Fruit fly (Drosophila melanogaster) whole organism, embryonic: ENCODE measurements around the gene CG43163.

Source experiments
- Antp ChIP-seq: fragments of 200-800 bp; sonication (Bioruptor generic); optimal IDR thresholded peaks from 3 replicates; lab custom pipeline; 2016; ENCODE audit warnings: missing biosample characterization, missing genetic modification characterization
- Bgb ChIP-seq: fragments of 200-800 bp; sonication (Bioruptor generic); IDR thresholded peaks from 2 replicates; pipeline ENCODE4 v1.3.6; 2022; ENCODE audit warnings: missing biosample characterization, missing genetic modification characterization; ENCODE audit not compliant: partially characterized antibody
- CG10147 ChIP-seq: fragments of 200-800 bp; sonication (Bioruptor generic); optimal IDR thresholded peaks from 2 replicates; lab custom pipeline; 2019; ENCODE audit warnings: missing biosample characterization, mild to moderate bottlenecking, missing genetic modification characterization, moderate library complexity
- CG1024 ChIP-seq: fragments of 200-800 bp; sonication (Bioruptor generic); IDR thresholded peaks from 2 replicates; pipeline ENCODE4 v1.3.6; 2022; ENCODE audit warnings: missing biosample characterization, missing genetic modification characterization
- CG10274 ChIP-seq: fragments of 200-800 bp; sonication (Bioruptor generic); optimal IDR thresholded peaks from 3 replicates; lab custom pipeline; 2017; ENCODE audit warnings: missing biosample characterization, mild to moderate bottlenecking, missing genetic modification characterization
- CG11504 ChIP-seq: fragments of 200-800 bp; sonication (Bioruptor generic); optimal IDR thresholded peaks from 3 replicates; lab custom pipeline; 2019; ENCODE audit warnings: missing biosample characterization, mild to moderate bottlenecking, missing genetic modification characterization, moderate library complexity
- CG12659 ChIP-seq: fragments of 200-800 bp; sonication (Bioruptor generic); optimal IDR thresholded peaks from 3 replicates; lab custom pipeline; 2017; ENCODE audit warnings: mild to moderate bottlenecking, missing biosample characterization, missing genetic modification reagents, missing genetic modification characterization
- CG14710 ChIP-seq: fragments of 200-800 bp; sonication (Bioruptor generic); optimal IDR thresholded peaks from 3 replicates; lab custom pipeline; 2019; ENCODE audit warnings: missing biosample characterization, mild to moderate bottlenecking, missing genetic modification characterization, moderate library complexity
- CG15011 ChIP-seq: fragments of 200-800 bp; sonication (Bioruptor generic); optimal IDR thresholded peaks from 3 replicates; lab custom pipeline; 2018; ENCODE audit warnings: missing biosample characterization, mild to moderate bottlenecking, missing genetic modification characterization
- CG15601 ChIP-seq: fragments of 200-800 bp; sonication (Bioruptor generic); optimal IDR thresholded peaks from 3 replicates; lab custom pipeline; 2019; ENCODE audit warnings: missing biosample characterization, mild to moderate bottlenecking, missing genetic modification characterization, moderate library complexity
- CG17829 ChIP-seq: fragments of 200-800 bp; optimal IDR thresholded peaks from 2 replicates; lab custom pipeline; 2019; ENCODE audit warnings: missing biosample characterization, mild to moderate bottlenecking, missing genetic modification characterization, moderate library complexity
- CG1832 ChIP-seq: fragments of 200-800 bp; sonication (Bioruptor generic); optimal IDR thresholded peaks from 2 replicates; lab custom pipeline; 2017; ENCODE audit warnings: missing biosample characterization, mild to moderate bottlenecking, missing genetic modification characterization, inconsistent platforms
- CG30020 ChIP-seq: fragments of 200-800 bp; optimal IDR thresholded peaks from 2 replicates; lab custom pipeline; 2019; ENCODE audit warnings: missing biosample characterization, mild to moderate bottlenecking, missing genetic modification characterization, moderate library complexity
- CG7372 ChIP-seq: fragments of 200-800 bp; sonication (Bioruptor generic); IDR thresholded peaks from 2 replicates; pipeline ENCODE4 v1.3.6; 2022; ENCODE audit warnings: missing biosample characterization, missing genetic modification characterization
- CG7556 ChIP-seq: fragments of 200-800 bp; sonication (Bioruptor generic); optimal IDR thresholded peaks from 2 replicates; lab custom pipeline; 2017; ENCODE audit warnings: missing biosample characterization, mild to moderate bottlenecking, missing genetic modification characterization
- CG7745 ChIP-seq: fragments of 200-800 bp; sonication (Bioruptor generic); optimal IDR thresholded peaks from 2 replicates; lab custom pipeline; 2018; ENCODE audit warnings: missing biosample characterization, mild to moderate bottlenecking, missing genetic modification characterization, moderate library complexity
- CG7928 ChIP-seq: fragments of 200-800 bp; sonication (Bioruptor generic); optimal IDR thresholded peaks from 2 replicates; lab custom pipeline; 2017; ENCODE audit warnings: missing biosample characterization, mild to moderate bottlenecking, missing genetic modification characterization
- CG8089 ChIP-seq: fragments of 200-800 bp; sonication (Bioruptor generic); optimal IDR thresholded peaks from 3 replicates; lab custom pipeline; 2016; ENCODE audit warnings: missing biosample characterization, missing genetic modification characterization
- CG9215 ChIP-seq: fragments of 200-800 bp; sonication (Bioruptor generic); IDR thresholded peaks from 2 replicates; pipeline ENCODE4 v1.3.6; 2022; ENCODE audit warnings: missing biosample characterization, missing genetic modification characterization
- Chrac-16 ChIP-seq: fragments of 200-800 bp; sonication (Bioruptor generic); optimal IDR thresholded peaks from 3 replicates; lab custom pipeline; 2016; ENCODE audit warnings: missing biosample characterization, missing genetic modification characterization
- E2f2 ChIP-seq: fragments of 200-800 bp; sonication (Bioruptor generic); IDR thresholded peaks from 2 replicates; pipeline ENCODE4 v1.3.6; 2022; ENCODE audit warnings: missing biosample characterization, missing genetic modification characterization
- GATAe ChIP-seq: fragments of 200-800 bp; sonication (Bioruptor generic); conservative IDR thresholded peaks from 2 replicates; pipeline ENCODE4 v1.3.6; 2022; ENCODE audit warnings: missing biosample characterization, missing genetic modification characterization
- Hey ChIP-seq: fragments of 200-800 bp; sonication (Bioruptor generic); optimal IDR thresholded peaks from 3 replicates; lab custom pipeline; 2018; ENCODE audit warnings: missing biosample characterization, mild to moderate bottlenecking, missing genetic modification characterization
- Hmx ChIP-seq: fragments of 200-800 bp; sonication (Bioruptor generic); optimal IDR thresholded peaks from 2 replicates; lab custom pipeline; 2016; ENCODE audit warnings: missing biosample characterization, missing genetic modification characterization
- Hr51 ChIP-seq, 2 experiments: fragments of 200-800 bp; sonication (Bioruptor generic); optimal IDR thresholded peaks; 2 replicates in 1 of 2; 3 replicates in 1 of 2; lab custom pipeline; 2016 to 2018; ENCODE audit warnings: missing biosample characterization in 2 of 2, missing genetic modification characterization in 2 of 2, mild to moderate bottlenecking in 1 of 2, moderate library complexity in 1 of 2
- Jarid2 ChIP-seq: fragments of 200-800 bp; sonication (Bioruptor generic); optimal IDR thresholded peaks from 3 replicates; lab custom pipeline; 2017; ENCODE audit warnings: mild to moderate bottlenecking, missing biosample characterization, missing genetic modification reagents, missing genetic modification characterization
- Lhr ChIP-seq: fragments of 200-800 bp; sonication (Bioruptor generic); optimal IDR thresholded peaks from 3 replicates; lab custom pipeline; 2017; ENCODE audit warnings: mild to moderate bottlenecking, missing biosample characterization, missing genetic modification reagents, missing genetic modification characterization
- MESR4 ChIP-seq: fragments of 200-800 bp; sonication (Bioruptor generic); optimal IDR thresholded peaks from 2 replicates; lab custom pipeline; 2018; ENCODE audit warnings: missing biosample characterization, mild to moderate bottlenecking, missing genetic modification characterization, moderate library complexity
- Max ChIP-seq: fragments of 200-800 bp; sonication (Bioruptor generic); optimal IDR thresholded peaks from 2 replicates; lab custom pipeline; 2016; ENCODE audit warnings: missing biosample characterization, mild to moderate bottlenecking, missing genetic modification characterization
- Mrtf ChIP-seq: fragments of 200-800 bp; sonication (Bioruptor generic); IDR thresholded peaks from 3 replicates; pipeline ENCODE4 v1.3.6; 2022; ENCODE audit warnings: missing biosample characterization, missing genetic modification characterization
- Myb ChIP-seq: fragments of 200-800 bp; sonication (Bioruptor generic); optimal IDR thresholded peaks from 2 replicates; lab custom pipeline; 2016; ENCODE audit warnings: missing biosample characterization, missing genetic modification characterization
- Oaz ChIP-seq: fragments of 200-800 bp; sonication (Bioruptor generic); IDR thresholded peaks from 2 replicates; pipeline ENCODE4 v1.3.6; 2022; ENCODE audit warnings: missing biosample characterization, missing genetic modification characterization
- Trl ChIP-seq, 3 experiments: fragments of >200 bp in 2 of 3; fragments of 200-800 bp in 1 of 3; sonication (Bioruptor generic) in 1 of 3; optimal IDR thresholded peaks; 2 replicates in 1 of 3; 3 replicates in 2 of 3; lab custom pipeline; 2016 to 2017; ENCODE audit warnings: missing biosample characterization in 1 of 3, missing genetic modification characterization in 1 of 3
- Xbp1 ChIP-seq: fragments of 200-800 bp; sonication (Bioruptor generic); optimal IDR thresholded peaks from 3 replicates; lab custom pipeline; 2016; ENCODE audit warnings: missing biosample characterization, mild to moderate bottlenecking, missing genetic modification characterization
- ase ChIP-seq: fragments of 200-800 bp; sonication (Bioruptor generic); IDR thresholded peaks from 3 replicates; pipeline ENCODE4 v1.3.6; 2022; ENCODE audit warnings: missing biosample characterization, missing genetic modification characterization
- bcd ChIP-seq: fragments of 200-800 bp; sonication (Bioruptor generic); optimal IDR thresholded peaks from 2 replicates; lab custom pipeline; 2017; ENCODE audit warnings: missing biosample characterization, mild to moderate bottlenecking, missing genetic modification characterization
- crp ChIP-seq, 2 experiments: fragments of 200-800 bp; sonication (Bioruptor generic); optimal IDR thresholded peaks; 2 replicates in 1 of 2; 3 replicates in 1 of 2; lab custom pipeline; 2017; ENCODE audit warnings: missing biosample characterization in 2 of 2, missing genetic modification characterization in 2 of 2, mild to moderate bottlenecking in 1 of 2, moderate library complexity in 1 of 2
- dpn ChIP-seq, 2 experiments: fragments of 200-800 bp; sonication (Bioruptor generic); optimal IDR thresholded peaks; 3 replicates each; lab custom pipeline; 2016; ENCODE audit warnings: missing biosample characterization in 2 of 2, missing genetic modification characterization in 2 of 2
- gt ChIP-seq: fragments of 200-800 bp; sonication (Bioruptor generic); IDR thresholded peaks from 2 replicates; pipeline ENCODE4 v1.3.6; 2022; ENCODE audit warnings: missing biosample characterization, missing genetic modification characterization
- ken ChIP-seq: fragments of 200-800 bp; sonication (Bioruptor generic); IDR thresholded peaks from 3 replicates; pipeline ENCODE4 v1.3.6; 2022; ENCODE audit warnings: missing biosample characterization, missing genetic modification characterization
- luna ChIP-seq: fragments of 200-800 bp; sonication (Bioruptor generic); optimal IDR thresholded peaks from 2 replicates; lab custom pipeline; 2016; ENCODE audit warnings: missing biosample characterization, missing genetic modification characterization
- otp ChIP-seq: fragments of 200-800 bp; sonication (Bioruptor generic); IDR thresholded peaks from 3 replicates; pipeline ENCODE4, ENCODE4 v1.3.6; 2022; ENCODE audit warnings: missing biosample characterization, missing genetic modification characterization
- pho ChIP-seq: fragments of 200-800 bp; sonication (Bioruptor generic); optimal IDR thresholded peaks from 2 replicates; lab custom pipeline; 2016; ENCODE audit warnings: missing biosample characterization, missing genetic modification characterization
- row ChIP-seq: fragments of 200-800 bp; sonication (Bioruptor generic); IDR thresholded peaks from 3 replicates; pipeline ENCODE4 v1.3.6; 2022; ENCODE audit warnings: missing biosample characterization, missing genetic modification characterization
- sc ChIP-seq, 3 experiments: fragments of >200 bp in 2 of 3; fragments of 200-800 bp in 1 of 3; sonication (Bioruptor generic) in 1 of 3; optimal IDR thresholded peaks; 2 replicates in 2 of 3; 3 replicates in 1 of 3; lab custom pipeline; 2017; ENCODE audit warnings: mild to moderate bottlenecking in 1 of 3, missing biosample characterization in 1 of 3, missing genetic modification characterization in 1 of 3, missing genetic modification reagents in 1 of 3
- slou ChIP-seq: fragments of 200-800 bp; sonication (Bioruptor generic); optimal IDR thresholded peaks from 3 replicates; lab custom pipeline; 2016; ENCODE audit warnings: missing biosample characterization, missing genetic modification characterization
- stc ChIP-seq: fragments of 200-800 bp; sonication (Bioruptor generic); IDR thresholded peaks from 2 replicates; pipeline ENCODE4 v1.3.6; 2022; ENCODE audit warnings: missing biosample characterization, missing genetic modification characterization
- sug ChIP-seq: fragments of 200-800 bp; optimal IDR thresholded peaks from 2 replicates; lab custom pipeline; 2019; ENCODE audit warnings: missing biosample characterization, mild to moderate bottlenecking, missing genetic modification characterization, moderate library complexity
- unpg ChIP-seq: fragments of 200-800 bp; sonication (Bioruptor generic); optimal IDR thresholded peaks from 3 replicates; lab custom pipeline; 2018; ENCODE audit warnings: missing biosample characterization, mild to moderate bottlenecking, missing genetic modification characterization, moderate library complexity

Gene CG43163

dm6 chr3L:8509567-8510109, 2.7 kb upstream of the CG43163 start, which contains the start of the genes ZC3H3 and Pus7 (continued):
- TF ChIP-seq sc (optimal IDR thresholded peaks at IDR 0.05; lab: Kevin White, UChicago) (no peak), sc (GFP tag; optimal IDR thresholded peaks at IDR 0.05; lab: Kevin White, UChicago) (no peak), E2f2 (GFP tag; lab: Robert Waterston, UW) (peak; percentile 66), unpg (GFP tag; lab: Kevin White, UChicago) (peak; percentile 16), CG7556 (GFP tag; lab: Kevin White, UChicago) (no peak), CG10147 (GFP tag; lab: Kevin White, UChicago) (peak; percentile 55), luna (no peak), CG10274 (GFP tag; lab: Kevin White, UChicago) (no peak), Hey (tag; lab: Kevin White, UChicago) (no peak), CG15011 (GFP tag; lab: Kevin White, UChicago) (no peak), CG1024 (GFP tag; lab: Robert Waterston, UW) (0 out of 2 replicates have a peak, but pooled peaks have one; percentile 15), Antp (GFP tag; lab: Kevin White, UChicago) (no peak), CG7372 (GFP tag; lab: Robert Waterston, UW) (no peak), Jarid2 (no peak), Chrac-16 (GFP tag; lab: Kevin White, UChicago) (no peak), MESR4 (peak; percentile 90), GATAe (GFP tag; lab: Robert Waterston, UW) (no peak), CG12659 (GFP tag; lab: Kevin White, UChicago) (peak; percentile 57), ase (no peak), Hmx (GFP tag; lab: Kevin White, UChicago) (no peak), Lhr (GFP tag; lab: Kevin White, UChicago) (peak; percentile 6), CG11504 (tag; lab: Kevin White, UChicago) (no peak), Hr51 (GFP tag; optimal IDR thresholded peaks at IDR 0.05; lab: Kevin White, UChicago) (peak in 1 of 2 experiments; percentile 32), Trl (optimal IDR thresholded peaks at IDR 0.05; lab: Kevin White, UChicago) (no peak), Trl (GFP tag; optimal IDR thresholded peaks at IDR 0.05; lab: Kevin White, UChicago) (no peak), bcd (GFP tag; lab: Kevin White, UChicago) (no peak), CG8089 (GFP tag; lab: Kevin White, UChicago) (no peak), Oaz (no peak), stc (no peak), row (peak; percentile 46; the same call in 2 of the 3 replicates), sug (tag; lab: Kevin White, UChicago) (peak; percentile 26), Xbp1 (GFP tag; lab: Kevin White, UChicago) (peak; percentile 27), dpn (GFP tag; optimal IDR thresholded peaks at IDR 0.05; lab: Kevin White, UChicago) (peak in 1 of 2 experiments; percentile 25), Mrtf (no peak), CG30020 (tag; lab: Kevin White, UChicago) (peak; percentile 44), slou (no peak), CG15601 (tag; lab: Kevin White, UChicago) (peak; percentile 43), pho (GFP tag; lab: Kevin White, UChicago) (no peak), crp (GFP tag; optimal IDR thresholded peaks at IDR 0.05; lab: Kevin White, UChicago) (peak in 1 of 2 experiments; percentile 87), CG7928 (GFP tag; lab: Kevin White, UChicago) (no peak), ken (GFP tag; lab: Robert Waterston, UW) (no peak), CG17829 (tag; lab: Kevin White, UChicago) (peak; percentile 51), gt (GFP tag; lab: Robert Waterston, UW) (no peak), CG14710 (tag; lab: Kevin White, UChicago) (peak; percentile 59), Myb (GFP tag; lab: Kevin White, UChicago) (peak; percentile 1), CG7745 (no peak), CG1832 (GFP tag; lab: Kevin White, UChicago) (no peak), Max (peak; percentile 31), CG9215 (GFP tag; lab: Robert Waterston, UW) (no peak), Bgb (GFP tag; lab: Robert Waterston, UW) (no peak), otp (GFP tag; lab: Robert Waterston, UW) (no peak)
